Worm (Caenorhabditis elegans) whole organism, L3 larva: ENCODE results near the gene E04F6.9.
A peak's percentile ranks its signal among the peaks of the same experiment; 100 is the strongest.

Experiments
- R02D3.7 ChIP-seq: fragments of 150-350 bp; optimal IDR thresholded peaks from 2 replicates; lab custom pipeline; 2014; ENCODE audit warnings: missing biosample characterization, missing genetic modification characterization
- ZK546.5 ChIP-seq: sonication (generic microtip); optimal IDR thresholded peaks from 2 replicates; lab custom pipeline; 2017; ENCODE audit warnings: missing biosample characterization, missing genetic modification characterization
- aly-2 ChIP-seq: fragments of 150-350 bp; optimal IDR thresholded peaks from 2 replicates; lab custom pipeline; 2014; ENCODE audit warnings: missing biosample characterization, missing genetic modification characterization
- ama-1 ChIP-seq: fragments of 150-350 bp; optimal IDR thresholded peaks from 2 replicates; lab custom pipeline; 2018
- ceh-16 ChIP-seq: sonication (generic microtip); optimal IDR thresholded peaks from 2 replicates; lab custom pipeline; 2017; ENCODE audit warnings: missing biosample characterization, missing genetic modification characterization
- ceh-28 ChIP-seq: fragments of 150-350 bp; optimal IDR thresholded peaks from 2 replicates; lab custom pipeline; 2014; ENCODE audit warnings: missing biosample characterization, missing genetic modification reagents, missing genetic modification characterization
- ceh-9 ChIP-seq: sonication (generic microtip); optimal IDR thresholded peaks from 2 replicates; lab custom pipeline; 2018; ENCODE audit warnings: missing biosample characterization, missing genetic modification characterization
- egl-27 ChIP-seq: sonication (generic microtip); optimal IDR thresholded peaks from 4 replicates; lab custom pipeline; 2017; ENCODE audit warnings: missing biosample characterization, missing genetic modification reagents, missing genetic modification characterization
- egl-5 ChIP-seq: fragments of 150-350 bp; optimal IDR thresholded peaks from 2 replicates; lab custom pipeline; 2017; ENCODE audit warnings: missing biosample characterization, missing genetic modification reagents, missing genetic modification characterization, inconsistent platforms
- elt-2 ChIP-seq: sonication (generic microtip); optimal IDR thresholded peaks from 2 replicates; lab custom pipeline; 2016; ENCODE audit warnings: missing genetic modification reagents, mild to moderate bottlenecking, missing genetic modification characterization, missing compliant biosample characterization
- eor-1 ChIP-seq, 2 experiments: fragments of 150-350 bp; optimal IDR thresholded peaks; 2 replicates each; lab custom pipeline; 2014 to 2018; ENCODE audit warnings: missing biosample characterization in 2 of 2, missing genetic modification characterization in 2 of 2
- fkh-2 ChIP-seq: fragments of 150-350 bp; optimal IDR thresholded peaks from 2 replicates; lab custom pipeline; 2014; ENCODE audit warnings: missing biosample characterization, missing genetic modification reagents, missing genetic modification characterization
- fos-1 ChIP-seq: fragments of 150-350 bp; optimal IDR thresholded peaks from 2 replicates; lab custom pipeline; 2014; ENCODE audit warnings: missing biosample characterization, missing genetic modification characterization
- hmg-11 ChIP-seq: sonication (generic microtip); optimal IDR thresholded peaks from 2 replicates; lab custom pipeline; 2016; ENCODE audit warnings: missing genetic modification characterization, missing compliant biosample characterization
- jun-1 ChIP-seq: fragments of 150-350 bp; optimal IDR thresholded peaks from 2 replicates; lab custom pipeline; 2014; ENCODE audit warnings: missing biosample characterization, missing genetic modification reagents, missing genetic modification characterization
- lin-15B ChIP-seq: fragments of 150-350 bp; optimal IDR thresholded peaks from 2 replicates; lab custom pipeline; 2014; ENCODE audit warnings: missing biosample characterization, missing genetic modification characterization
- lin-39 ChIP-seq: fragments of 150-350 bp; optimal IDR thresholded peaks from 2 replicates; lab custom pipeline; 2018; ENCODE audit warnings: missing biosample characterization, missing genetic modification reagents, missing genetic modification characterization
- lsy-12 ChIP-seq: sonication (generic microtip); optimal IDR thresholded peaks from 2 replicates; lab custom pipeline; 2016; ENCODE audit warnings: mild to moderate bottlenecking, missing genetic modification characterization, missing compliant biosample characterization
- mdl-1 ChIP-seq: fragments of 150-350 bp; optimal IDR thresholded peaks from 2 replicates; lab custom pipeline; 2014; ENCODE audit warnings: missing biosample characterization, missing genetic modification characterization
- mml-1 ChIP-seq: fragments of 150-350 bp; sonication (generic microtip); optimal IDR thresholded peaks from 3 replicates; lab custom pipeline; 2014; ENCODE audit warnings: missing biosample characterization, missing genetic modification characterization
- nfya-1 ChIP-seq: sonication (generic microtip); optimal IDR thresholded peaks from 2 replicates; lab custom pipeline; 2017; ENCODE audit warnings: missing genetic modification characterization, mild to moderate bottlenecking, missing compliant biosample characterization, antibody characterized with exemption, moderate library complexity; ENCODE audit not compliant: insufficient read depth
- nhr-11 ChIP-seq: fragments of 150-350 bp; optimal IDR thresholded peaks from 2 replicates; lab custom pipeline; 2014; ENCODE audit warnings: missing biosample characterization, missing genetic modification characterization
- nhr-23 ChIP-seq: fragments of 150-350 bp; optimal IDR thresholded peaks from 2 replicates; lab custom pipeline; 2014; ENCODE audit warnings: missing biosample characterization, missing genetic modification reagents, missing genetic modification characterization
- nhr-237 ChIP-seq: fragments of 150-350 bp; optimal IDR thresholded peaks from 2 replicates; lab custom pipeline; 2014; ENCODE audit warnings: missing biosample characterization, missing genetic modification characterization
- nhr-25 ChIP-seq: sonication (generic microtip); optimal IDR thresholded peaks from 2 replicates; lab custom pipeline; 2017; ENCODE audit warnings: missing biosample characterization, missing genetic modification characterization
- nhr-43 ChIP-seq: sonication (generic microtip); optimal IDR thresholded peaks from 2 replicates; lab custom pipeline; 2016; ENCODE audit warnings: mild to moderate bottlenecking, missing genetic modification characterization, missing compliant biosample characterization; ENCODE audit not compliant: poor library complexity, severe bottlenecking
- nhr-67 ChIP-seq: fragments of 150-350 bp; optimal IDR thresholded peaks from 2 replicates; lab custom pipeline; 2014; ENCODE audit warnings: missing biosample characterization, missing genetic modification characterization
- nhr-77 ChIP-seq: fragments of 150-350 bp; optimal IDR thresholded peaks from 2 replicates; lab custom pipeline; 2014; ENCODE audit warnings: missing biosample characterization, missing genetic modification characterization
- pha-4 ChIP-seq: fragments of 150-350 bp; optimal IDR thresholded peaks from 2 replicates; lab custom pipeline; 2014; ENCODE audit warnings: missing biosample characterization, missing genetic modification reagents, missing genetic modification characterization
- pqm-1 ChIP-seq: fragments of 150-350 bp; optimal IDR thresholded peaks from 2 replicates; lab custom pipeline; 2017; ENCODE audit warnings: missing biosample characterization, missing genetic modification characterization, inconsistent platforms
- skn-1 ChIP-seq: fragments of 150-350 bp; optimal IDR thresholded peaks from 2 replicates; lab custom pipeline; 2014; ENCODE audit warnings: missing biosample characterization, missing genetic modification characterization
- snpc-4 ChIP-seq: fragments of 150-350 bp; optimal IDR thresholded peaks from 2 replicates; lab custom pipeline; 2014; ENCODE audit warnings: missing biosample characterization, missing genetic modification characterization
- tbx-2 ChIP-seq: sonication (generic microtip); optimal IDR thresholded peaks from 2 replicates; lab custom pipeline; 2016; ENCODE audit warnings: mild to moderate bottlenecking, missing genetic modification characterization, missing compliant biosample characterization
- unc-62 ChIP-seq: fragments of 150-350 bp; sonication (generic microtip); optimal IDR thresholded peaks from 4 replicates; lab custom pipeline; 2014; ENCODE audit warnings: missing biosample characterization, missing genetic modification reagents, missing genetic modification characterization
- zag-1 ChIP-seq: fragments of 150-350 bp; optimal IDR thresholded peaks from 2 replicates; lab custom pipeline; 2014; ENCODE audit warnings: missing biosample characterization, missing genetic modification characterization
- ztf-11 ChIP-seq: fragments of 150-350 bp; optimal IDR thresholded peaks from 2 replicates; lab custom pipeline; 2014; ENCODE audit warnings: missing biosample characterization, missing genetic modification characterization

E04F6.9 gene

DNA sequence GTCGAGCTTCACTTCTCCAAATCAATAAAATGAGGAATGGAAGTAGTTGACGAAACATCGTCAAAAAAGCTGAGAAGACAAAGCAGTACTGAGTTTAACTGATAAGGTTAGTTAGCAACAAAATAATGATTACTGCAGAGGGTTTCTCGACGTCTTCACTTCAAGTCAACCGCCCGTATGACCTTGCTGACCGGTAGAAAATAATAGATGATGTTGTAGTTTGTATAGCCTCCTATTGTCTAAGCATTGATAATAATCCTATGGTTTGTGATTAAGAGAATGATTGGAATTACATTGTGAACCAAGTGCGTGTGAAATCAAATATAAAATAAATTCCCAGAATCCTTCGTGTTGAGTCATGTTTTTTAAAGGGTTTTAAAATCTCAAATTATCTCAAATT is 12.7 kb downstream of the E04F6.9 start, which contains the start of gene E04F6.6:
Gene E04F6.6, minus strand, starts transcription at position 258 of the 400 bp plus-strand sequence.
- no peak for TF ChIP-seq lin-39 (tag; lab: Kevin White, UChicago)
- TF ChIP-seq nfya-1 (tag; lab: Kevin White, UChicago) = no peak
- TF ChIP-seq lsy-12 (tag; lab: Kevin White, UChicago) = no peak
- peak; percentile 16 for TF ChIP-seq nhr-25 (tag; lab: Kevin White, UChicago)
- TF ChIP-seq, all 47 proteins: peak for 1

DNA sequence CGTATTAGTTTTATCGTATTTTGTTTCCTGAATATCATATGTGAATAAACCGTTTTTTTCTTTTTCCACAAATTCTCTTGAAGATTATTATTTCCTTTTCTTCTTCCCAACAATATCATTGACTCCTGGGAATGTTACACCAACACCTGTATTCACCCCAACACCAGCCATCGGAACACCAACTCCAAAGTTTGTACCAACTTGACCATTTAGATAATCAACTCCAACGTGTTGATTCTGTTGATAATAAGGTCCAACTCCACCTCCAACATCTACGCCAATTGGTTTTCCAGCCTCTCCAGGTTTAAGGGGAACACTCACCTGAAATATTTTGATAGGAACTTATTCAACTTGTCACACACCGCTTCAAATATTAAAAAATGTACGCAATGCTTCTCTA is 14.5 kb downstream of the E04F6.9 start:
- TF ChIP-seq nhr-11 (tag; lab: Kevin White, UChicago) (no peak), nhr-67 (tag; lab: Kevin White, UChicago) (no peak), skn-1 (tag; lab: Kevin White, UChicago) (no peak), pqm-1 (tag; lab: Kevin White, UChicago) (peak; percentile 8), elt-2 (tag; lab: Kevin White, UChicago) (peak; percentile 8)

ce11 chrII:7196040-7196439 is 15.9 kb downstream of the E04F6.9 start, which contains the start of gene maoc-1:
Gene maoc-1, plus strand, starts transcription at chrII:7196276.
- TF ChIP-seq lsy-12 (tag; lab: Kevin White, UChicago) (no peak), ztf-11 (tag; lab: Kevin White, UChicago) (no peak), pha-4 (peak; percentile 41), eor-1 (tag; optimal IDR thresholded peaks at IDR 0.05; lab: Kevin White, UChicago) (no peak), zag-1 (no peak), mdl-1 (tag; lab: Kevin White, UChicago) (no peak), elt-2 (tag; lab: Kevin White, UChicago) (peak; percentile 69), aly-2 (tag; lab: Kevin White, UChicago) (no peak), pqm-1 (tag; lab: Kevin White, UChicago) (peak; percentile 74)

DNA sequence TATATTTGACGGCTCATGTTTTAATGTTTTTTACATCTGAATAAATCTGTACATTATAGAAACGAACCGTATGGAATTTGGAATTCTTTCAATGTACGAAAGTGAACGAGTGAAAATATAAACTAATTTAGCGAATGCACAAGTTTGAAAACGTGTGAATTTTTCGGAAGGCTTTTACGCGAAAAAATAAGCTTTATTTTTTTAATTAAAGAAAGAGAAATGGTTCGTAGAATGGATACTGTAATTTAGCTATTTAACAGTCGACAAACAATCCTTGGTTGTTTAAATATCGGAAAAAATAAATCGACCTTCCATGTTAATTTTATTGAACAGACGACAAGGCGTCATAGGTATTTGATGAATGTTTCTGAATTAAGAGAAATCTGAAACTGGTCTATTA is 16.4 kb downstream of the E04F6.9 start, which contains the start of gene acdh-12:
Gene acdh-12, minus strand, starts transcription at position 101 of the 400 bp plus-strand sequence.
- TF ChIP-seq zag-1 (no peak), egl-27 (tag; lab: Kevin White, UChicago) (no peak), nhr-67 (tag; lab: Kevin White, UChicago) (no peak), nhr-43 (tag; lab: Kevin White, UChicago) (no peak), ceh-16 (tag; lab: Kevin White, UChicago) (no peak)

DNA sequence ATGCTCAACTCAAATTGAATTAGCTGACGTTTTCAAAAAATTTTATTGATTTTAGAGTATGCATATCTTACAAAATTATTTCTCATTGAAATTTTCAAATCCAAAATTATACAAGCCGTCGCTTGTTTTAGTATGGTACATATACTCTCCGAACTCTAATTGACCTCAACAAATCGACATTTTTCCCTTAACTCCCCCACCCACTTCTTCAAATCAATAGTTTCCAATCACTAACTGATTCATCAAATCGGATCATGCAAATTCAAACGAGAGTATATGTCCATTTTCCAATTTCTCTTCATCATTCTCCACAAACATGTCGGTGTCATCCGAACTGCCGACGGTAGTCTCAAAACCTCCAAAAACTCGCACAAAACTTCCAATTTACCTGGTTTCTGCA is 22.8 kb downstream of the E04F6.9 start, which contains the start of gene E04F6.4:
Gene E04F6.4, plus strand, starts transcription at position 301 of the 400 bp plus-strand sequence.
- TF ChIP-seq ceh-28 (tag; lab: Kevin White, UChicago) (no peak), mml-1 (tag; lab: Kevin White, UChicago) (no peak), egl-5 (no peak), fkh-2 (no peak), pqm-1 (tag; lab: Kevin White, UChicago) (no peak), R02D3.7 (no peak), ztf-11 (tag; lab: Kevin White, UChicago) (no peak), lin-15B (no peak), fos-1 (no peak), nhr-237 (no peak), snpc-4 (tag; lab: Kevin White, UChicago) (no peak), ceh-9 (no peak), ZK546.5 (tag; lab: Kevin White, UChicago) (no peak), tbx-2 (tag; lab: Kevin White, UChicago) (no peak), lin-39 (tag; lab: Kevin White, UChicago) (no peak)

ce11 chrII:7187110-7187509 is 24.8 kb downstream of the E04F6.9 start, which contains the start of gene C27H5.6:
Gene C27H5.6, minus strand, starts transcription at chrII:7187210.
- no peak for TF ChIP-seq tbx-2 (tag; lab: Kevin White, UChicago)

DNA sequence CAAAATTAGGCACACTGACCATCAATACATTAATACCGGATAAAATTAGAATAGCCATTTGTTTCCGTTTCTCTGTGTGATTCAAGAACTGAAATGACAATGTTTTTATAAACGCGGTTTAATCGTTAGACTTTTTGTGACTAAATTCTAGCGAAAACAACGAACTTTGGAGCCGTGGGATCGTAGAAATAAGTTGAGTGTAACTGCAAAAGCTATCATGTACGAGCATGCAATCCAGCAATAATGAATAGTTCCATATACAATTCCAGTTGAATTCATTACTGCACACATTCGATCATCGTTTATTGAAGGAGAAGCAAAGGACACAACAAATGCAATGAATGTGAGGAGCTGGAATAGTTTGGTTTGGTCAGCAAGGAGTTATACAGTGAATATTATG is 25.8 kb downstream of the E04F6.9 start:
- TF ChIP-seq unc-62 (GFP tag; lab: Kevin White, UChicago) (no peak), zag-1 (no peak), nhr-77 (tag; lab: Kevin White, UChicago) (no peak), nhr-23 (tag; lab: Kevin White, UChicago) (no peak), snpc-4 (tag; lab: Kevin White, UChicago) (no peak), nhr-25 (tag; lab: Kevin White, UChicago) (no peak), hmg-11 (tag; lab: Kevin White, UChicago) (no peak), pha-4 (no peak), mdl-1 (tag; lab: Kevin White, UChicago) (no peak), jun-1 (tag; lab: Kevin White, UChicago) (no peak), ama-1 (lab: Kevin White, UChicago) (no peak), lsy-12 (tag; lab: Kevin White, UChicago) (no peak), egl-5 (no peak), nhr-237 (no peak), aly-2 (tag; lab: Kevin White, UChicago) (no peak), ztf-11 (tag; lab: Kevin White, UChicago) (no peak)
